Worm (Caenorhabditis elegans): ENCODE results near the gene srw-137.
"Not testable (repeated sequence)": the region's sequence is repeated elsewhere in the genome, so short reads cannot be mapped to it uniquely, and the experiment has no call there.

srw-137 gene

ce11 chrV:2964786-2965185 lies 21.0 kb upstream of the srw-137 start, which contains the start of gene srh-88:
Gene srh-88 (minus strand): TSS chrV:2964886.
- TF ChIP-seq elt-3 (tag; optimal IDR thresholded peaks at IDR 0.05) (no peak), ces-1 (GFP tag; optimal IDR thresholded peaks at IDR 0.05) (no peak), snpc-4 (tag; optimal IDR thresholded peaks at IDR 0.05) (no peak), sptf-1 (tag; optimal IDR thresholded peaks at IDR 0.05) (no peak), pha-4 (tag; optimal IDR thresholded peaks at IDR 0.05) (no peak), flh-1 (GFP tag; optimal IDR thresholded peaks at IDR 0.05) (no peak), bed-3 (GFP tag; optimal IDR thresholded peaks at IDR 0.05) (no peak), ceh-39 (tag; optimal IDR thresholded peaks at IDR 0.05) (no peak), ceh-43 (GFP tag; optimal IDR thresholded peaks at IDR 0.05) (no peak), nhr-28 (tag; optimal IDR thresholded peaks at IDR 0.05) (no peak), mep-1 (tag; optimal IDR thresholded peaks at IDR 0.05) (no peak), cnd-1 (tag; optimal IDR thresholded peaks at IDR 0.05) (no peak), hlh-1 (tag; optimal IDR thresholded peaks at IDR 0.05) (no peak), sem-2 (GFP tag; optimal IDR thresholded peaks at IDR 0.05) (no peak), blmp-1 (tag; optimal IDR thresholded peaks at IDR 0.05) (no peak), unc-39 (tag; optimal IDR thresholded peaks at IDR 0.05) (no peak), drap-1 (GFP tag; optimal IDR thresholded peaks at IDR 0.05) (no peak), M03D4.4 (tag; optimal IDR thresholded peaks at IDR 0.05) (no peak)

DNA sequence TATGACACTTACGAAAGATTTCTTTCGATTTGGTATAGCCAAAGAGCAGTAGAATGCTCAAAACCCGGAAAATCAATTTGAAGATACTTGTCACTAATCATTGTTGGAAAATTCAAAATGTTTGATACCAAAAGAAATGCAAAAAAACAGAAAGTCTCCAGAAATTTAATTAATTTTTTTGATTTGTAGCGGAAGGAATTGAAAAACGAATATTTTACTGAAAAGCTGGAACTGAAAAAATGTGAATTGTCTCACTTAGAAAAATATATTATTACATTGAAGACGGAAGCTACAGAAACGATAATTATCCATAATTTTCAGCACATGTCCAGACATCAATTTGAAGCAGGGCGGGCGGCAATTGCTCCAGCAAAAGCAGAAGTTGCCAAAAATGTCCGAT lies 19.2 kb upstream of the srw-137 start, which contains the start of gene srw-138:
Gene srw-138 (minus strand): TSS at position 101 of the 400 bp plus-strand sequence.
- TF ChIP-seq ceh-39 (tag; optimal IDR thresholded peaks at IDR 0.05) (no peak), elt-3 (tag; optimal IDR thresholded peaks at IDR 0.05) (no peak), sem-2 (GFP tag; optimal IDR thresholded peaks at IDR 0.05) (no peak), blmp-1 (tag; optimal IDR thresholded peaks at IDR 0.05) (no peak), ztf-11 (tag; optimal IDR thresholded peaks at IDR 0.05) (no peak), unc-62 (GFP tag; optimal IDR thresholded peaks at IDR 0.05) (no peak), zip-8 (tag; optimal IDR thresholded peaks at IDR 0.05) (no peak), unc-120 (tag; optimal IDR thresholded peaks at IDR 0.05; ENCODE audit: poor library complexity, severe bottlenecking) (no peak), nhr-76 (tag; optimal IDR thresholded peaks at IDR 0.05) (no peak)

DNA sequence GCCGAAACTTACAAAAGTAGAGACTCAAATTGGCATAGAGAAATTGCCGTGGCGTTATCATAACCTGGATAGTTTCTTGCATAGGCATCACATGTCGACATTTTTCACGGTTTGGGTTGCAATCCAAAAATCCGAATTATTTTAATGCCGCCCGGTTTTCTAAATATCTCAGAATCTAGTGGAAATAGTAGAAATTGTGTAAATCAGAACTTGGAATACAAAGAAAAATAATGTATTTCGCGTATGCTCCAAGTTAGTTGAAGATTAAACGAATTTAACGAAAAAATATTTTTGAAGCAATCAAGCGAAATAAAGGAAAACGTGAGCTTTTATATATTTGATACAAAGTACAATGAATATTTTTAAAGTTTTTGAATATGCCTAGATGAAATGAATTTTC lies 17.1 kb upstream of the srw-137 start, which contains the start of gene srw-144:
Gene srw-144 (minus strand): TSS at position 101 of the 400 bp plus-strand sequence.
- TF ChIP-seq ceh-43 (GFP tag; optimal IDR thresholded peaks at IDR 0.05) (no peak), blmp-1 (tag; optimal IDR thresholded peaks at IDR 0.05) (no peak)

ce11 chrV:2958202-2958601 lies 14.4 kb upstream of the srw-137 start, which contains the start of gene srw-142:
Gene srw-142 (minus strand): TSS chrV:2958302.
- TF ChIP-seq ham-2 (GFP tag; optimal IDR thresholded peaks at IDR 0.05) (no peak), nhr-12 (tag; optimal IDR thresholded peaks at IDR 0.05) (no peak), cnd-1 (tag; optimal IDR thresholded peaks at IDR 0.05) (no peak), lin-13 (tag; optimal IDR thresholded peaks at IDR 0.05) (no peak)

- not testable (repeated sequence) for TF ChIP-seq M03D4.4, sptf-1, blmp-1 (tag; optimal IDR thresholded peaks at IDR 0.05)
Measured at ce11 chrV:2955342-2955741, 11.6 kb upstream of the srw-137 start, which contains the start of gene srh-248. Gene srh-248 (minus strand): TSS chrV:2955442.

- TF ChIP-seq bed-3 (GFP tag; optimal IDR thresholded peaks at IDR 0.05); ceh-43 (GFP tag; optimal IDR thresholded peaks at IDR 0.05); ztf-11 (tag; optimal IDR thresholded peaks at IDR 0.05): not testable (repeated sequence)
Measured at ce11 chrV:2952102-2952501, 8.3 kb upstream of the srw-137 start, which contains the start of gene srw-122. Gene srw-122 (minus strand): TSS chrV:2952202.

- TF ChIP-seq nhr-76 (tag; optimal IDR thresholded peaks at IDR 0.05) (no peak), nhr-12 (tag; optimal IDR thresholded peaks at IDR 0.05) (no peak), mab-5 (tag; optimal IDR thresholded peaks at IDR 0.05) (no peak), ceh-39 (tag; optimal IDR thresholded peaks at IDR 0.05) (no peak), unc-62 (GFP tag; optimal IDR thresholded peaks at IDR 0.05) (no peak), unc-39 (tag; optimal IDR thresholded peaks at IDR 0.05) (no peak)
Measured at ce11 chrV:2945602-2946001, 1.8 kb upstream of the srw-137 start, which contains the start of gene srh-87. Gene srh-87 (minus strand): TSS chrV:2945702.
